Worm (Caenorhabditis elegans): ENCODE data around the gene clec-51.

ce11 chrIV:8144341-8144740, 19.3 kb downstream of the clec-51 start:
- TF ChIP-seq unc-62 (GFP tag; optimal IDR thresholded peaks at IDR 0.05) (no peak), unc-39 (tag; optimal IDR thresholded peaks at IDR 0.05) (no peak), ZK546.5 (tag; optimal IDR thresholded peaks at IDR 0.05) (no peak), nfya-1 (tag; optimal IDR thresholded peaks at IDR 0.05; ENCODE audit: insufficient read depth) (no peak), fos-1 (tag; optimal IDR thresholded peaks at IDR 0.05) (no peak), ceh-82 (tag; optimal IDR thresholded peaks at IDR 0.05) (no peak)
